Fruit fly (Drosophila melanogaster) whole organism, embryonic: ENCODE measurements around the gene CG31638.

ENCODE experiments used
- Antp ChIP-seq: fragments of 200-800 bp; sonication (Bioruptor generic); optimal IDR thresholded peaks from 3 replicates; lab custom pipeline; 2016; ENCODE audit warnings: missing biosample characterization, missing genetic modification characterization
- Atf6 ChIP-seq: fragments of 200-800 bp; sonication (Bioruptor generic); IDR thresholded peaks from 2 replicates; pipeline ENCODE4 v1.3.6; 2022; ENCODE audit warnings: missing biosample characterization, missing genetic modification characterization
- CG1024 ChIP-seq: fragments of 200-800 bp; sonication (Bioruptor generic); IDR thresholded peaks from 2 replicates; pipeline ENCODE4 v1.3.6; 2022; ENCODE audit warnings: missing biosample characterization, missing genetic modification characterization
- CG10431 ChIP-seq: fragments of 200-800 bp; sonication (Bioruptor generic); optimal IDR thresholded peaks from 3 replicates; lab custom pipeline; 2018; ENCODE audit warnings: missing biosample characterization, mild to moderate bottlenecking, missing genetic modification characterization
- CG10654 ChIP-seq: fragments of 200-800 bp; sonication (Bioruptor generic); optimal IDR thresholded peaks from 2 replicates; lab custom pipeline; 2016; ENCODE audit warnings: missing biosample characterization, missing genetic modification characterization
- CG14860 ChIP-seq: fragments of 200-800 bp; sonication (Bioruptor generic); IDR thresholded peaks from 3 replicates; pipeline ENCODE4 v1.3.6; 2022; ENCODE audit warnings: missing biosample characterization, missing genetic modification characterization; ENCODE audit not compliant: partially characterized antibody
- CG15011 ChIP-seq: fragments of 200-800 bp; sonication (Bioruptor generic); optimal IDR thresholded peaks from 3 replicates; lab custom pipeline; 2018; ENCODE audit warnings: missing biosample characterization, mild to moderate bottlenecking, missing genetic modification characterization
- CG17186 ChIP-seq: fragments of 200-800 bp; sonication (Bioruptor generic); optimal IDR thresholded peaks from 3 replicates; lab custom pipeline; 2017; ENCODE audit warnings: missing biosample characterization, missing genetic modification reagents, missing genetic modification characterization
- CG17328 ChIP-seq: fragments of 200-800 bp; sonication (Bioruptor generic); IDR thresholded peaks from 2 replicates; pipeline ENCODE4 v1.3.6; 2022; ENCODE audit warnings: missing biosample characterization, missing genetic modification characterization
- CG18599 ChIP-seq: fragments of 200-800 bp; sonication (Bioruptor generic); optimal IDR thresholded peaks from 3 replicates; lab custom pipeline; 2017; ENCODE audit warnings: missing biosample characterization, missing genetic modification characterization, mild to moderate bottlenecking, moderate library complexity, missing genetic modification reagents
- CG18764 ChIP-seq: fragments of 200-800 bp; sonication (Bioruptor generic); optimal IDR thresholded peaks from 3 replicates; lab custom pipeline; 2016; ENCODE audit warnings: missing biosample characterization, missing genetic modification characterization
- CG2199 ChIP-seq: fragments of 200-800 bp; sonication (Bioruptor generic); IDR thresholded peaks from 3 replicates; pipeline ENCODE4 v1.3.6; 2022; ENCODE audit warnings: missing biosample characterization, missing genetic modification characterization
- CG30403 ChIP-seq: fragments of 200-800 bp; sonication (Bioruptor generic); optimal IDR thresholded peaks from 3 replicates; lab custom pipeline; 2016; ENCODE audit warnings: missing biosample characterization, missing genetic modification characterization
- CG3281 ChIP-seq: fragments of 200-800 bp; sonication (Bioruptor generic); optimal IDR thresholded peaks from 3 replicates; lab custom pipeline; 2017; ENCODE audit warnings: missing biosample characterization, mild to moderate bottlenecking, missing genetic modification characterization
- CG33557 ChIP-seq: fragments of 200-800 bp; sonication (Bioruptor generic); optimal IDR thresholded peaks from 2 replicates; lab custom pipeline; 2019; ENCODE audit warnings: missing biosample characterization, mild to moderate bottlenecking, missing genetic modification characterization, moderate library complexity
- CG3838 ChIP-seq: fragments of 200-800 bp; sonication (Bioruptor generic); optimal IDR thresholded peaks from 3 replicates; lab custom pipeline; 2016; ENCODE audit warnings: missing biosample characterization, missing genetic modification characterization
- CG4617 ChIP-seq: fragments of 200-800 bp; sonication (Bioruptor generic); optimal IDR thresholded peaks from 3 replicates; lab custom pipeline; 2016; ENCODE audit warnings: missing biosample characterization, missing genetic modification characterization, borderline replicate concordance
- CG4730 ChIP-seq: fragments of 200-800 bp; sonication (Bioruptor generic); IDR thresholded peaks from 2 replicates; pipeline ENCODE4 v1.3.6; 2022; ENCODE audit warnings: missing biosample characterization, missing genetic modification characterization
- CG6272 ChIP-seq: fragments of 200-800 bp; sonication (Bioruptor generic); IDR thresholded peaks from 2 replicates; pipeline ENCODE4 v1.3.6; 2022; ENCODE audit warnings: missing biosample characterization, missing genetic modification characterization
- CG6654 ChIP-seq: fragments of 200-800 bp; sonication (Bioruptor generic); optimal IDR thresholded peaks from 2 replicates; lab custom pipeline; 2017; ENCODE audit warnings: missing biosample characterization, mild to moderate bottlenecking, missing genetic modification characterization
- CG6683 ChIP-seq: fragments of 200-800 bp; sonication (Bioruptor generic); optimal IDR thresholded peaks from 2 replicates; lab custom pipeline; 2017; ENCODE audit warnings: missing biosample characterization, mild to moderate bottlenecking, missing genetic modification characterization, missing genetic modification reagents
- CG8089 ChIP-seq: fragments of 200-800 bp; sonication (Bioruptor generic); optimal IDR thresholded peaks from 3 replicates; lab custom pipeline; 2016; ENCODE audit warnings: missing biosample characterization, missing genetic modification characterization
- CG8290 ChIP-seq, 3 experiments: fragments of 200-800 bp; sonication (Bioruptor generic); optimal IDR thresholded peaks; 2 replicates each; lab custom pipeline; 2016 to 2019; ENCODE audit warnings: missing biosample characterization in 3 of 3, missing genetic modification characterization in 3 of 3, mild to moderate bottlenecking in 2 of 3, moderate library complexity in 1 of 3
- CG9932 ChIP-seq: fragments of 200-800 bp; sonication (Bioruptor generic); IDR thresholded peaks from 2 replicates; pipeline ENCODE4 v1.3.6; 2022; ENCODE audit warnings: missing biosample characterization, missing genetic modification characterization
- Dfd ChIP-seq, 2 experiments: fragments of >200 bp; optimal IDR thresholded peaks; 2 replicates each; lab custom pipeline; 2017; ENCODE audit warnings: missing biosample characterization in 2 of 2, missing genetic modification characterization in 2 of 2
- Doc2 ChIP-seq: fragments of 200-800 bp; sonication (Bioruptor generic); IDR thresholded peaks from 2 replicates; pipeline ENCODE4 v1.3.6; 2022; ENCODE audit warnings: missing biosample characterization, missing genetic modification characterization
- HmgD ChIP-seq: fragments of 200-800 bp; sonication (Bioruptor generic); optimal IDR thresholded peaks from 3 replicates; lab custom pipeline; 2016; ENCODE audit warnings: missing biosample characterization, missing genetic modification characterization
- Hmx ChIP-seq: fragments of 200-800 bp; sonication (Bioruptor generic); optimal IDR thresholded peaks from 2 replicates; lab custom pipeline; 2016; ENCODE audit warnings: missing biosample characterization, missing genetic modification characterization
- Med ChIP-seq: fragments of 200-800 bp; sonication (Bioruptor generic); peaks from one replicate; lab custom pipeline; 2016; ENCODE audit warnings: missing biosample characterization, missing genetic modification characterization, mild to moderate bottlenecking, inconsistent platforms, moderate library complexity
- Ptx1 ChIP-seq: fragments of 200-800 bp; sonication (Bioruptor generic); IDR thresholded peaks from 2 replicates; pipeline ENCODE4 v1.3.6; 2022; ENCODE audit warnings: missing biosample characterization, missing genetic modification characterization
- Sry-δ ChIP-seq: fragments of 200-800 bp; sonication (Bioruptor generic); optimal IDR thresholded peaks from 2 replicates; lab custom pipeline; 2016; ENCODE audit warnings: missing biosample characterization, missing genetic modification characterization
- Stat92E ChIP-seq, 3 experiments: fragments of >200 bp in 2 of 3; fragments of 200-800 bp in 1 of 3; sonication (Bioruptor generic) in 1 of 3; optimal IDR thresholded peaks; 2 replicates each; lab custom pipeline; 2017 to 2019; ENCODE audit warnings: missing biosample characterization in 3 of 3, missing genetic modification characterization in 3 of 3, mild to moderate bottlenecking in 1 of 3, moderate library complexity in 1 of 3
- Taf1 ChIP-seq: fragments of 200-800 bp; sonication (Bioruptor generic); IDR thresholded peaks from 2 replicates; pipeline ENCODE4 v1.3.6; 2022; ENCODE audit warnings: missing biosample characterization, missing genetic modification characterization
- bab2 ChIP-seq: fragments of 200-800 bp; sonication (Bioruptor generic); optimal IDR thresholded peaks from 2 replicates; lab custom pipeline; 2016; ENCODE audit warnings: missing biosample characterization, missing genetic modification characterization
- ftz-f1 ChIP-seq: fragments of 200-800 bp; sonication (Bioruptor generic); optimal IDR thresholded peaks from 2 replicates; lab custom pipeline; 2016; ENCODE audit warnings: missing biosample characterization, missing genetic modification characterization
- gce ChIP-seq: fragments of 200-800 bp; sonication (Bioruptor generic); IDR thresholded peaks from 3 replicates; pipeline ENCODE4 v1.3.6; 2022; ENCODE audit warnings: missing biosample characterization, missing genetic modification characterization
- grau ChIP-seq: fragments of 200-800 bp; optimal IDR thresholded peaks from 3 replicates; lab custom pipeline; 2019; ENCODE audit warnings: missing biosample characterization, mild to moderate bottlenecking, missing genetic modification characterization, moderate library complexity
- gsb ChIP-seq: fragments of 200-800 bp; sonication (Bioruptor generic); IDR thresholded peaks from 2 replicates; pipeline ENCODE4 v1.3.6; 2022; ENCODE audit warnings: missing biosample characterization, missing genetic modification characterization
- gt ChIP-seq: fragments of 200-800 bp; sonication (Bioruptor generic); IDR thresholded peaks from 2 replicates; pipeline ENCODE4 v1.3.6; 2022; ENCODE audit warnings: missing biosample characterization, missing genetic modification characterization
- lab ChIP-seq: fragments of 200-800 bp; sonication (Bioruptor generic); optimal IDR thresholded peaks from 3 replicates; lab custom pipeline; 2017; ENCODE audit warnings: missing biosample characterization, missing genetic modification characterization, mild to moderate bottlenecking, moderate library complexity, missing genetic modification reagents
- pros ChIP-seq: fragments of 200-800 bp; sonication (Bioruptor generic); optimal IDR thresholded peaks from 3 replicates; lab custom pipeline; 2019; ENCODE audit warnings: missing biosample characterization, mild to moderate bottlenecking, missing genetic modification characterization, moderate library complexity
- pzg ChIP-seq: fragments of 200-800 bp; sonication (Bioruptor generic); optimal IDR thresholded peaks from 3 replicates; lab custom pipeline; 2018; ENCODE audit warnings: missing biosample characterization, mild to moderate bottlenecking, missing genetic modification characterization, moderate library complexity
- sc ChIP-seq, 3 experiments: fragments of >200 bp in 2 of 3; fragments of 200-800 bp in 1 of 3; sonication (Bioruptor generic) in 1 of 3; optimal IDR thresholded peaks; 2 replicates in 2 of 3; 3 replicates in 1 of 3; lab custom pipeline; 2017; ENCODE audit warnings: mild to moderate bottlenecking in 1 of 3, missing biosample characterization in 1 of 3, missing genetic modification characterization in 1 of 3, missing genetic modification reagents in 1 of 3
- scrt ChIP-seq: fragments of 200-800 bp; sonication (Bioruptor generic); optimal IDR thresholded peaks from 2 replicates; lab custom pipeline; 2018; ENCODE audit warnings: missing biosample characterization, mild to moderate bottlenecking, missing genetic modification characterization, moderate library complexity
- sd ChIP-seq: fragments of 200-800 bp; sonication (Bioruptor generic); optimal IDR thresholded peaks from 3 replicates; lab custom pipeline; 2018; ENCODE audit warnings: missing biosample characterization, mild to moderate bottlenecking, missing genetic modification characterization, moderate library complexity
- sens ChIP-seq: fragments of 200-800 bp; sonication (Bioruptor generic); peaks from one replicate; lab custom pipeline; 2016; ENCODE audit warnings: missing biosample characterization, missing genetic modification characterization
- seq ChIP-seq: fragments of 200-800 bp; sonication (Bioruptor generic); IDR thresholded peaks from 2 replicates; pipeline ENCODE4 v1.3.6; 2022; ENCODE audit warnings: missing biosample characterization, missing genetic modification characterization
- so ChIP-seq: fragments of 200-800 bp; sonication (Bioruptor generic); IDR thresholded peaks from 3 replicates; pipeline ENCODE4 v1.3.6; 2022; ENCODE audit warnings: missing biosample characterization, missing genetic modification characterization
- sob ChIP-seq: fragments of 200-800 bp; sonication (Bioruptor generic); IDR thresholded peaks from 2 replicates; pipeline ENCODE4 v1.3.6; 2022; ENCODE audit warnings: missing biosample characterization, missing genetic modification characterization
- zen2 ChIP-seq: fragments of 200-800 bp; sonication (Bioruptor generic); IDR thresholded peaks from 3 replicates; pipeline ENCODE4 v1.3.6; 2022; ENCODE audit warnings: missing biosample characterization, missing genetic modification characterization; ENCODE audit not compliant: partially characterized antibody

Gene CG31638

dm6 chr2L:6488676-6489140, 2.2 kb upstream of the CG31638 start, which contains the start of the genes KFase and epsilonCOP (continued):
- TF ChIP-seq CG18764, result peak; percentile 20
- peak; percentile 75 for TF ChIP-seq Sry-δ (GFP tag; lab: Kevin White, UChicago)
- no peak for TF ChIP-seq Hmx (GFP tag; lab: Kevin White, UChicago)
- peak; percentile 62 for TF ChIP-seq pzg (GFP tag; lab: Kevin White, UChicago)
- no peak for TF ChIP-seq so (GFP tag; lab: Robert Waterston, UW)
- TF ChIP-seq sc (optimal IDR thresholded peaks at IDR 0.05; lab: Kevin White, UChicago), result no peak
- TF ChIP-seq sc (GFP tag; optimal IDR thresholded peaks at IDR 0.05; lab: Kevin White, UChicago), result peak; percentile 15
- TF ChIP-seq Doc2 (GFP tag; lab: Robert Waterston, UW), result no peak
- peak; percentile 59 for TF ChIP-seq bab2
- TF ChIP-seq CG3281 (GFP tag; lab: Kevin White, UChicago), result peak; percentile 94
- TF ChIP-seq CG4730 (GFP tag; lab: Robert Waterston, UW), result 0 out of 2 replicates have a peak, but pooled peaks have one; percentile 28
- peak; percentile 44 for TF ChIP-seq CG10654 (GFP tag; lab: Kevin White, UChicago)
- peak; percentile 47 for TF ChIP-seq CG6683 (GFP tag; lab: Kevin White, UChicago)
- TF ChIP-seq CG17186 (GFP tag; lab: Kevin White, UChicago), result peak; percentile 5
- TF ChIP-seq CG18599 (GFP tag; lab: Kevin White, UChicago), result peak; percentile 69
- peak; percentile 93 for TF ChIP-seq sens (GFP tag; lab: Kevin White, UChicago)
- peak; percentile 94 for TF ChIP-seq Med (GFP tag; lab: Kevin White, UChicago)
- TF ChIP-seq Taf1 (GFP tag; lab: Robert Waterston, UW), result no peak
- TF ChIP-seq sob (GFP tag; lab: Robert Waterston, UW), result peak; percentile 74
- peak; percentile 59; the same call in 2 of the 3 replicates for TF ChIP-seq zen2 (GFP tag; lab: Robert Waterston, UW)
- TF ChIP-seq CG1024, result no peak
- TF ChIP-seq pros (GFP tag; lab: Kevin White, UChicago), result no peak
- TF ChIP-seq lab (GFP tag; lab: Kevin White, UChicago), result peak; percentile 80
- TF ChIP-seq Stat92E (GFP tag; optimal IDR thresholded peaks at IDR 0.05; lab: Kevin White, UChicago), result no peak
- no peak for TF ChIP-seq gce (GFP tag; lab: Robert Waterston, UW)
- TF ChIP-seq CG17328 (GFP tag; lab: Robert Waterston, UW), result peak; percentile 26; the same call in 1 of the 2 replicates
- TF ChIP-seq grau (tag; lab: Kevin White, UChicago), result peak; percentile 58
- no peak for TF ChIP-seq gt (GFP tag; lab: Robert Waterston, UW)
- no peak for TF ChIP-seq CG6272
- peak; percentile 59 for TF ChIP-seq CG9932 (GFP tag; lab: Robert Waterston, UW)
- TF ChIP-seq seq (GFP tag; lab: Robert Waterston, UW), result no peak
- TF ChIP-seq sd (tag; lab: Kevin White, UChicago), result peak; percentile 63
- peak; percentile 45 for TF ChIP-seq CG15011 (GFP tag; lab: Kevin White, UChicago)
- TF ChIP-seq Dfd (GFP tag; optimal IDR thresholded peaks at IDR 0.05; lab: Kevin White, UChicago), result no peak
- no peak for TF ChIP-seq CG3838 (GFP tag; lab: Kevin White, UChicago)
- TF ChIP-seq CG8089 (GFP tag; lab: Kevin White, UChicago), result no peak
- TF ChIP-seq CG8290 (GFP tag; optimal IDR thresholded peaks at IDR 0.05; lab: Kevin White, UChicago), result peak; percentile 95
- TF ChIP-seq CG8290 (tag; optimal IDR thresholded peaks at IDR 0.05; lab: Kevin White, UChicago), result peak; percentile 68 to 92
- TF ChIP-seq Atf6 (GFP tag; lab: Robert Waterston, UW), result no peak
- peak; percentile 52 for TF ChIP-seq CG10431 (GFP tag; lab: Kevin White, UChicago)
- peak; percentile 16 for TF ChIP-seq Antp (GFP tag; lab: Kevin White, UChicago)
- no peak for TF ChIP-seq HmgD
- peak; percentile 77 for TF ChIP-seq CG30403 (GFP tag; lab: Kevin White, UChicago)
- TF ChIP-seq ftz-f1 (GFP tag; lab: Kevin White, UChicago), result no peak
- no peak; the same call in 1 of the 3 replicates for TF ChIP-seq CG14860 (GFP tag; lab: Robert Waterston, UW)
- TF ChIP-seq CG33557 (GFP tag; lab: Kevin White, UChicago), result peak; percentile 44
- no peak for TF ChIP-seq CG6654 (GFP tag; lab: Kevin White, UChicago)
- peak; percentile 20 for TF ChIP-seq scrt
- no peak for TF ChIP-seq CG2199
- peak; percentile 42; the same call in 1 of the 2 replicates for TF ChIP-seq Ptx1
- peak; percentile 42 for TF ChIP-seq CG4617 (GFP tag; lab: Kevin White, UChicago)
- TF ChIP-seq gsb (GFP tag; lab: Robert Waterston, UW), result no peak
